Fruit fly (Drosophila melanogaster) S2 (cell line): ENCODE data around the gene Ubc84D.

Source experiments
- CG8478 ChIP-seq: fragments of >200 bp; optimal IDR thresholded peaks from 2 replicates; lab custom pipeline; 2018
- CTCF ChIP-seq, 2 experiments: fragments of >200 bp; optimal IDR thresholded peaks; 2 replicates each; lab custom pipeline; 2018

DNA sequence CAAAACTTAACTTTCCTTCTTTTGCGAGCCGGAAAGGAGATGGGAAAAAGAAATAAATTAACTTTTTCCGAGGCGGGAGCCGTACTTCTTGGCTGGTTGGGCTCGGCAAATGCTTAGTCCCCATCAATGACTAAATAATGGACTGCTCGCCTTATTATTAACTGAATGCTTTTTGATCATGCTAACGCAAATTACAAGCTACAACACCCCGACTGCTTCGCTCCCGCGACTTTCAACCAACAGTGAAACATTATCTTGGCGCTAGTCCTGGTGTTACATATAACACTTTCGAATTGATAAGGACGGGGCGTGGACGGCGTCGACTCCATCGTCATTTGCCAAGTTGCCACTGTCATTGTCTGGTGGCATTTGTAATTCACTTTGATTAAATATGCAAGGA, 32.5 kb upstream of the Ubc84D start, which contains the start of gene CG45545:
- no peak for TF ChIP-seq CG8478
- no peak for TF ChIP-seq CTCF (optimal IDR thresholded peaks at IDR 0.05; lab: Kevin White, UChicago)
